Fruit fly (Drosophila melanogaster): ENCODE data around the gene ko.
A peak's percentile ranks its signal among the peaks of the same experiment; 100 is the strongest.

The ko gene

DNA sequence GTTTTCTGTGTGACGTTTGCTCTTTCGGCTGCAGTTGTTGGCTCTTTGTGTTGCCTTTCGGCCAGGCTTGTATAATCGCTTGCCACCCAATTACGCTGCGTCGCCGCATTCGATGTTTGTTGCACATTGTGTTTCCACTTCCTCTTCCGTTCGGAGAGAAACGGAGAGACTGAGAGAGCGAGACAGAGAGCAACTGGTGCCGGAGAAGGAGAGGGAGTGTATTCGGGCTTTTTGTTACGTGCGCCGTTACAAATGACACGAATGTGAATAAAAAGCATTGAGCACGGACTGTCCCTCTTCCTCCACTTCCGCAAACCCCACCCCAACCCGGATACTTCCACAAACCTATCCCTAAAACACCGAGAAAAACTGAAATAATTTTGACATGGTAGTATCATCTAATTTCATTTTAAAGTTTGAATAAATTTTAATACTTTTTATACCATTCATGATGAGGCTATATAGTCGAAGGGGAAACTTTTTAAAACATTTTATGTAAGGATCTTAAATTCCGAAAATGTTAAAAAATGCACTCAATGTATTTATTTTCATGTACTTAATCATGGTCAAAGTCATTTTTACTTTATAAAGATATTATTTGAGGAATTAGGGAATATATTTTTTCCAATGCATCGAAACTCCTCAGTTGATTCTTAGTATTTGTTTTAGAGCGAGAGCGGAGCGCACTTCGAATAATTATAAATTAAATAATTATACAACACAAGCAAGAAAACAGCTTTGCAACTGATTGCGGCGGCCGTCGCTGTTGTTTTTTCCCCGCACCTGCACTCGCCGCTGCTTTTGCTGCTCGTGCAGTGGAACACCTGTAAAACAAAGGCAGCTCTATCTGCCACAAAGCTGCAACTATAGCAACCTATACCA is 70.5 kb downstream of the ko start:
- TF ChIP-seq CG14710 (tag; optimal IDR thresholded peaks at IDR 0.05), result peak; percentile 16
- TF ChIP-seq CG16815 (GFP tag; optimal IDR thresholded peaks at IDR 0.05), result no peak
- no peak for TF ChIP-seq Dp (GFP tag; optimal IDR thresholded peaks at IDR 0.05)
- peak; percentile 27 for TF ChIP-seq CG2678 (tag; optimal IDR thresholded peaks at IDR 0.05)
- TF ChIP-seq Ssrp (tag; optimal IDR thresholded peaks at IDR 0.05), result peak; percentile 12
- TF ChIP-seq CG11504 (tag; optimal IDR thresholded peaks at IDR 0.05), result peak; percentile 57
- TF ChIP-seq CG15269 (tag; optimal IDR thresholded peaks at IDR 0.05), result no peak
- TF ChIP-seq kah (GFP tag; optimal IDR thresholded peaks at IDR 0.05), result no peak
- peak; percentile 25 for TF ChIP-seq CG7556 (GFP tag; optimal IDR thresholded peaks at IDR 0.05)
- no peak for TF ChIP-seq CG10565 (GFP tag; optimal IDR thresholded peaks at IDR 0.05)
- peak in 1 of 2 experiments; percentile 64 for TF ChIP-seq Pdp1 (GFP tag; optimal IDR thresholded peaks at IDR 0.05)
- no peak for TF ChIP-seq ro (GFP tag; IDR thresholded peaks at IDR 0.05)
- TF ChIP-seq Blimp-1 (GFP tag; optimal IDR thresholded peaks at IDR 0.05), result peak; percentile 46
- TF ChIP-seq chinmo (GFP tag; IDR thresholded peaks at IDR 0.05; ENCODE audit: partially characterized antibody), result 0 out of 4 replicates have a peak, but pooled peaks have one; percentile 30
- TF ChIP-seq phol (tag; optimal IDR thresholded peaks at IDR 0.05), result peak; percentile 55
- TF ChIP-seq Oli (tag; optimal IDR thresholded peaks at IDR 0.05), result peak; percentile 39
- TF ChIP-seq CG6272 (GFP tag; IDR thresholded peaks at IDR 0.05), result no peak
- peak; percentile 14 for TF ChIP-seq lab (GFP tag; optimal IDR thresholded peaks at IDR 0.05)
- peak in 1 of 2 experiments; percentile 44 for TF ChIP-seq Hr51 (GFP tag; optimal IDR thresholded peaks at IDR 0.05)
- no peak for TF ChIP-seq Antp (GFP tag; optimal IDR thresholded peaks at IDR 0.05)
- peak; percentile 5 for TF ChIP-seq CG1603 (tag; optimal IDR thresholded peaks at IDR 0.05)
- 0 out of 2 replicates have a peak, but pooled peaks have one; percentile 17 for TF ChIP-seq CG14014 (GFP tag; IDR thresholded peaks at IDR 0.05)
- TF ChIP-seq CG13424 (tag; optimal IDR thresholded peaks at IDR 0.05), result peak; percentile 11
- no peak for TF ChIP-seq CG14965 (GFP tag; optimal IDR thresholded peaks at IDR 0.05; ENCODE audit: borderline replicate concordance)
- peak; percentile 31 for TF ChIP-seq grau (tag; optimal IDR thresholded peaks at IDR 0.05)
- no peak for TF ChIP-seq Spps (tag; optimal IDR thresholded peaks at IDR 0.05)
- peak; percentile 23 for TF ChIP-seq nmo (GFP tag; optimal IDR thresholded peaks at IDR 0.05)
- TF ChIP-seq CG8388 (GFP tag; optimal IDR thresholded peaks at IDR 0.05), result peak; percentile 22
- TF ChIP-seq D19A (tag; optimal IDR thresholded peaks at IDR 0.05), result peak; percentile 26
- peak; percentile 53 for TF ChIP-seq CG31441 (GFP tag; IDR thresholded peaks at IDR 0.05)
- TF ChIP-seq CG2202 (tag; optimal IDR thresholded peaks at IDR 0.05), result peak; percentile 0
- no peak for TF ChIP-seq pan (optimal IDR thresholded peaks at IDR 0.05)
- TF ChIP-seq pan (GFP tag; optimal IDR thresholded peaks at IDR 0.05 in 1 of 2, IDR thresholded peaks at IDR 0.05 in 1 of 2), result peak in 1 of 2 experiments; percentile 42
- TF ChIP-seq ems (GFP tag; optimal IDR thresholded peaks at IDR 0.05), result no peak
- peak; percentile 19 for TF ChIP-seq CG7839 (tag; optimal IDR thresholded peaks at IDR 0.05)
- TF ChIP-seq CG18262 (tag; optimal IDR thresholded peaks at IDR 0.05), result peak; percentile 61
- no peak for TF ChIP-seq z (GFP tag; IDR thresholded peaks at IDR 0.05)
- no peak for TF ChIP-seq knrl (GFP tag; IDR thresholded peaks at IDR 0.05; ENCODE audit: partially characterized antibody)
- no peak for TF ChIP-seq btn (GFP tag; optimal IDR thresholded peaks at IDR 0.05)
- TF ChIP-seq Eip74EF (GFP tag; optimal IDR thresholded peaks at IDR 0.05), result peak in 1 of 2 experiments; percentile 71
- TF ChIP-seq CG2712 (tag; optimal IDR thresholded peaks at IDR 0.05), result peak; percentile 54
- TF ChIP-seq scrt (GFP tag; optimal IDR thresholded peaks at IDR 0.05), result peak; percentile 2
- peak; percentile 54; the same call in 1 of the 2 replicates for TF ChIP-seq aop (GFP tag; IDR thresholded peaks at IDR 0.05)
- TF ChIP-seq Hr3 (GFP tag; optimal IDR thresholded peaks at IDR 0.05), result no peak
- peak; percentile 55 to 64 for TF ChIP-seq Trl (optimal IDR thresholded peaks at IDR 0.05)
- no peak for TF ChIP-seq Trl (GFP tag; optimal IDR thresholded peaks at IDR 0.05)
- peak; percentile 41 for TF ChIP-seq CG10979 (tag; optimal IDR thresholded peaks at IDR 0.05)
